Worm (Caenorhabditis elegans) whole organism, L4 larva: Measurements from ENCODE around the gene Y44A6D.6.

Experiments
- D1046.2 ChIP-seq: fragments of 200-800 bp; sonication (Bioruptor generic); IDR thresholded peaks from 2 replicates; pipeline ENCODE4 v1.3.6; 2022; ENCODE audit warnings: missing genetic modification characterization, missing compliant biosample characterization
- F26F4.8 ChIP-seq: fragments of 200-800 bp; sonication (Bioruptor generic); conservative IDR thresholded peaks from 2 replicates; pipeline ENCODE4 v1.3.6; 2022; ENCODE audit warnings: missing genetic modification characterization, missing compliant biosample characterization
- F37D6.2 ChIP-seq: sonication (generic microtip); optimal IDR thresholded peaks from 2 replicates; lab custom pipeline; 2016; ENCODE audit warnings: mild to moderate bottlenecking, missing genetic modification characterization, missing compliant biosample characterization
- F49E8.2 ChIP-seq: sonication (generic microtip); optimal IDR thresholded peaks from 2 replicates; lab custom pipeline; 2016; ENCODE audit warnings: missing compliant biosample characterization, mild to moderate bottlenecking, missing genetic modification characterization, borderline replicate concordance
- Y105C5A.15 ChIP-seq: fragments of 200-800 bp; sonication (Bioruptor generic); IDR thresholded peaks from 2 replicates; pipeline ENCODE4 v1.3.6; 2022; ENCODE audit warnings: missing genetic modification characterization, missing compliant biosample characterization
- Y48G9A.11 ChIP-seq: fragments of 200-800 bp; sonication (Bioruptor generic); IDR thresholded peaks from 2 replicates; pipeline ENCODE4 v1.3.6; 2022; ENCODE audit warnings: missing genetic modification reagents, missing genetic modification characterization, missing compliant biosample characterization
- ZK337.2 ChIP-seq: fragments of 200-800 bp; sonication (Bioruptor generic); IDR thresholded peaks from 2 replicates; pipeline ENCODE4 v1.3.6; 2022; ENCODE audit warnings: missing genetic modification reagents, missing genetic modification characterization, missing compliant biosample characterization
- ZK546.5 ChIP-seq, 2 experiments: sonication (generic microtip); optimal IDR thresholded peaks; 2 replicates each; lab custom pipeline; 2017; ENCODE audit warnings: missing biosample characterization in 2 of 2, missing genetic modification characterization in 2 of 2
- aha-1 ChIP-seq: fragments of 150-350 bp; peaks from one replicate; lab custom pipeline; 2014; ENCODE audit warnings: missing biosample characterization, missing genetic modification characterization
- ama-1 ChIP-seq: fragments of 150-350 bp; optimal IDR thresholded peaks from 2 replicates; lab custom pipeline; 2014; ENCODE audit warnings: inconsistent platforms, mixed read lengths
- arid-1 ChIP-seq: fragments of 200-800 bp; sonication (Bioruptor generic); conservative IDR thresholded peaks from 2 replicates; pipeline ENCODE4 v1.3.6; 2022; ENCODE audit warnings: missing genetic modification reagents, missing genetic modification characterization, missing compliant biosample characterization
- ceh-20 ChIP-seq: fragments of 200-800 bp; sonication (Bioruptor generic); IDR thresholded peaks from 2 replicates; pipeline ENCODE4 v1.3.6; 2022; ENCODE audit warnings: missing genetic modification reagents, missing genetic modification characterization, missing compliant biosample characterization
- ceh-28 ChIP-seq: fragments of 150-350 bp; optimal IDR thresholded peaks from 2 replicates; lab custom pipeline; 2014; ENCODE audit warnings: missing biosample characterization, missing genetic modification reagents, missing genetic modification characterization
- ceh-82 ChIP-seq: sonication (generic microtip); optimal IDR thresholded peaks from 2 replicates; lab custom pipeline; 2017; ENCODE audit warnings: missing biosample characterization, missing genetic modification characterization
- ces-1 ChIP-seq: fragments of 150-350 bp; sonication (generic microtip); optimal IDR thresholded peaks from 4 replicates; lab custom pipeline; 2014; ENCODE audit warnings: missing biosample characterization, missing genetic modification reagents, missing genetic modification characterization
- daf-8 ChIP-seq: fragments of 200-800 bp; sonication (Bioruptor generic); IDR thresholded peaks from 2 replicates; pipeline ENCODE4 v1.3.6; 2022; ENCODE audit warnings: missing genetic modification characterization, missing compliant biosample characterization
- dmd-6 ChIP-seq: fragments of 200-800 bp; sonication (Bioruptor generic); IDR thresholded peaks from 2 replicates; pipeline ENCODE4 v1.3.6; 2022; ENCODE audit warnings: missing genetic modification reagents, missing genetic modification characterization, missing compliant biosample characterization
- dmd-8 ChIP-seq: fragments of 200-800 bp; sonication (Bioruptor generic); IDR thresholded peaks from 2 replicates; pipeline ENCODE4 v1.3.6; 2022; ENCODE audit warnings: missing genetic modification characterization, missing compliant biosample characterization
- dve-1 ChIP-seq: sonication (generic microtip); optimal IDR thresholded peaks from 2 replicates; lab custom pipeline; 2017; ENCODE audit warnings: antibody characterized with exemption, mild to moderate bottlenecking, missing genetic modification characterization, missing compliant biosample characterization; ENCODE audit not compliant: insufficient read depth
- egl-43 ChIP-seq: fragments of 200-800 bp; sonication (Bioruptor generic); IDR thresholded peaks from 2 replicates; pipeline ENCODE4 v1.3.6; 2022; ENCODE audit warnings: missing genetic modification reagents, missing genetic modification characterization, missing compliant biosample characterization
- fkh-10 ChIP-seq: fragments of 150-350 bp; optimal IDR thresholded peaks from 2 replicates; lab custom pipeline; 2014; ENCODE audit warnings: missing biosample characterization, missing genetic modification reagents, missing genetic modification characterization
- gei-8 ChIP-seq: fragments of 200-800 bp; sonication (Bioruptor generic); optimal IDR thresholded peaks from 2 replicates; lab custom pipeline; 2018; ENCODE audit warnings: mild to moderate bottlenecking, missing genetic modification characterization, missing compliant biosample characterization
- hif-1 ChIP-seq, 2 experiments: sonication (generic microtip); optimal IDR thresholded peaks; 2 replicates each; lab custom pipeline; 2016 to 2017; ENCODE audit warnings: missing compliant biosample characterization in 2 of 2, missing genetic modification characterization in 2 of 2, missing genetic modification reagents in 2 of 2, missing genotype in 2 of 2, mild to moderate bottlenecking in 1 of 2
- hlh-11 ChIP-seq: fragments of 200-800 bp; sonication (Bioruptor generic); optimal IDR thresholded peaks from 2 replicates; lab custom pipeline; 2018; ENCODE audit warnings: mild to moderate bottlenecking, missing genetic modification characterization, missing compliant biosample characterization
- hlh-30 ChIP-seq: sonication (generic microtip); optimal IDR thresholded peaks from 2 replicates; lab custom pipeline; 2017; ENCODE audit warnings: antibody characterized with exemption, mild to moderate bottlenecking, missing genetic modification characterization, missing compliant biosample characterization; ENCODE audit not compliant: insufficient read depth
- hmg-1.1 ChIP-seq: fragments of 200-800 bp; sonication (Bioruptor generic); IDR thresholded peaks from 2 replicates; pipeline ENCODE4 v1.3.6; 2022; ENCODE audit warnings: missing genetic modification reagents, missing genetic modification characterization, missing compliant biosample characterization
- jun-1 ChIP-seq: fragments of 150-350 bp; optimal IDR thresholded peaks from 2 replicates; lab custom pipeline; 2014; ENCODE audit warnings: missing biosample characterization, missing genetic modification reagents, missing genetic modification characterization
- lin-38 ChIP-seq: fragments of 200-800 bp; sonication (Bioruptor generic); IDR thresholded peaks from 2 replicates; pipeline ENCODE4 v1.3.6; 2022; ENCODE audit warnings: missing genetic modification reagents, missing genetic modification characterization, missing compliant biosample characterization
- lin-39 ChIP-seq: fragments of 150-350 bp; optimal IDR thresholded peaks from 2 replicates; lab custom pipeline; 2014; ENCODE audit warnings: missing biosample characterization, missing genetic modification reagents, missing genetic modification characterization
- mdl-1 ChIP-seq, 2 experiments: fragments of 150-350 bp in 1 of 2; sonication (generic microtip) in 1 of 2; optimal IDR thresholded peaks; 2 replicates each; lab custom pipeline; 2014 to 2017; ENCODE audit warnings: missing biosample characterization in 2 of 2, missing genetic modification characterization in 2 of 2
- mep-1 ChIP-seq: fragments of 150-350 bp; sonication (generic microtip); optimal IDR thresholded peaks from 3 replicates; lab custom pipeline; 2014; ENCODE audit warnings: missing biosample characterization, missing genetic modification characterization
- mes-2 ChIP-seq: sonication (generic microtip); optimal IDR thresholded peaks from 2 replicates; lab custom pipeline; 2016; ENCODE audit warnings: missing genotype, mild to moderate bottlenecking, missing genetic modification characterization, missing compliant biosample characterization; ENCODE audit not compliant: poor library complexity, severe bottlenecking
- nhr-102 ChIP-seq: sonication (generic microtip); optimal IDR thresholded peaks from 2 replicates; lab custom pipeline; 2016; ENCODE audit warnings: mild to moderate bottlenecking, missing genetic modification characterization, moderate library complexity, missing compliant biosample characterization
- nhr-11 ChIP-seq: fragments of 150-350 bp; optimal IDR thresholded peaks from 2 replicates; lab custom pipeline; 2014; ENCODE audit warnings: missing biosample characterization, missing genetic modification characterization
- nhr-237 ChIP-seq: sonication (generic microtip); optimal IDR thresholded peaks from 2 replicates; lab custom pipeline; 2017; ENCODE audit warnings: missing biosample characterization, missing genetic modification characterization
- nhr-41 ChIP-seq: fragments of 200-800 bp; sonication (Bioruptor generic); IDR thresholded peaks from 2 replicates; pipeline ENCODE4 v1.3.6; 2022; ENCODE audit warnings: missing genetic modification reagents, missing genetic modification characterization, missing compliant biosample characterization
- nhr-76 ChIP-seq: fragments of 150-350 bp; optimal IDR thresholded peaks from 2 replicates; lab custom pipeline; 2014; ENCODE audit warnings: missing biosample characterization, missing genetic modification characterization
- rbr-2 ChIP-seq: sonication (generic microtip); optimal IDR thresholded peaks from 2 replicates; lab custom pipeline; 2016; ENCODE audit warnings: missing genotype, missing genetic modification characterization, missing compliant biosample characterization
- set-16 ChIP-seq: fragments of 200-800 bp; sonication (Bioruptor generic); IDR thresholded peaks from 2 replicates; pipeline ENCODE4 v1.3.6; 2022; ENCODE audit warnings: missing genetic modification reagents, missing genetic modification characterization, missing compliant biosample characterization
- skn-1 ChIP-seq: fragments of 150-350 bp; optimal IDR thresholded peaks from 2 replicates; lab custom pipeline; 2014; ENCODE audit warnings: missing biosample characterization, missing genetic modification characterization
- tra-1 ChIP-seq: fragments of 200-800 bp; sonication (Bioruptor generic); IDR thresholded peaks from 2 replicates; pipeline ENCODE4 v1.3.6; 2022; ENCODE audit warnings: missing genetic modification reagents, missing genetic modification characterization, missing compliant biosample characterization
- unc-62 ChIP-seq, 3 experiments: fragments of 150-350 bp in 1 of 3; sonication (generic microtip); optimal IDR thresholded peaks in 2 of 3; peaks in 1 of 3; 1 replicate in 1 of 3; 2 replicates in 2 of 3; lab custom pipeline; 2014 to 2017; ENCODE audit warnings: missing biosample characterization in 3 of 3, missing genetic modification characterization in 3 of 3, missing genetic modification reagents in 3 of 3, missing genotype in 1 of 3
- vab-7 ChIP-seq: fragments of 200-800 bp; sonication (Bioruptor generic); IDR thresholded peaks from 2 replicates; pipeline ENCODE4 v1.3.6; 2022; ENCODE audit warnings: missing genetic modification reagents, missing genetic modification characterization, missing compliant biosample characterization
- ztf-7 ChIP-seq: fragments of 150-350 bp; optimal IDR thresholded peaks from 2 replicates; lab custom pipeline; 2014; ENCODE audit warnings: missing biosample characterization, missing genetic modification characterization

Y44A6D.6 gene

DNA sequence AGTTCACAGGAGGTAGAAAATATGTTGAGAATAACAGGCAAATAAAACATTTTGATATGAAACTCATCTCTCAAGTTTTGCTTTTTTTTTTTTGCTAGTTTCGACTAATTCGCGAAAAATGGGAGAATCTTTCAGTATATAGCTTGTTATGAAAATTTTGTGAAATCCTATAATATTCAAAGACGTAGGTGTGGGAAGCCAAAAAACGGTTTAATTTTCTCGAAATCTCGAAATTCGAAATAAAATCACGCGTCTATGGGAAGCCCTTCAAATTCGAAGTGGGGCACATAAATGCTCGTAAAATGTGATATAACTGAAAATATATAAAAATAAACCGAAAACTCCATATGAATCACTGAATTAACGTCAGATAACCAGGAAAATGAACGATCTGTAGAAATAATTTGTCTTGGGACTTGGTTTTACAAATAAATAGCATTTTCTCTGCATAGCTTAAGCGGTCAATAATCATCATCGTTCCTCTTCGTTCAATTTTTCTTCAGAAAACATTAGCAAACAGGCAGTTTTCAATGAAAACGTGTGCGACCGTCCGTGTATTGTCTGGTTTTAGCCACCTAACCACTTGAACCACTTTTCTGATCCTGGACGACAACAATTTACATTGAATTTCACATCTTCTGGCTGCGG lies 17.9 kb downstream of the Y44A6D.6 start, which contains the start of the genes gcy-22 and grl-14:
Gene gcy-22, minus strand, starts transcription at position 101 of the 648 bp plus-strand sequence.
Gene grl-14, plus strand, starts transcription at position 598 of the 648 bp plus-strand sequence.
- TF ChIP-seq vab-7 (GFP tag; lab: Robert Waterston, UW) (no peak), ztf-7 (tag; lab: Kevin White, UChicago) (no peak), ama-1 (lab: Kevin White, UChicago) (no peak), nhr-102 (tag; lab: Kevin White, UChicago) (no peak), unc-62 (GFP tag; optimal IDR thresholded peaks at IDR 0.05 in 1 of 2; lab: Kevin White, UChicago) (no peak), unc-62 (tag; optimal IDR thresholded peaks at IDR 0.05; lab: Kevin White, UChicago) (no peak), skn-1 (no peak), nhr-11 (tag; lab: Kevin White, UChicago) (no peak), D1046.2 (GFP tag; lab: Robert Waterston, UW) (no peak), Y48G9A.11 (GFP tag; lab: Robert Waterston, UW) (no peak), jun-1 (tag; lab: Kevin White, UChicago) (no peak), F26F4.8 (no peak), arid-1 (no peak), ceh-82 (no peak), lin-38 (GFP tag; lab: Robert Waterston, UW) (no peak), ZK546.5 (tag; optimal IDR thresholded peaks at IDR 0.05; lab: Kevin White, UChicago) (no peak), F37D6.2 (tag; lab: Kevin White, UChicago) (no peak), hlh-30 (tag; lab: Kevin White, UChicago) (no peak), ZK337.2 (GFP tag; lab: Robert Waterston, UW) (no peak), ceh-20 (GFP tag; lab: Robert Waterston, UW) (no peak), ces-1 (GFP tag; lab: Kevin White, UChicago) (no peak)

DNA sequence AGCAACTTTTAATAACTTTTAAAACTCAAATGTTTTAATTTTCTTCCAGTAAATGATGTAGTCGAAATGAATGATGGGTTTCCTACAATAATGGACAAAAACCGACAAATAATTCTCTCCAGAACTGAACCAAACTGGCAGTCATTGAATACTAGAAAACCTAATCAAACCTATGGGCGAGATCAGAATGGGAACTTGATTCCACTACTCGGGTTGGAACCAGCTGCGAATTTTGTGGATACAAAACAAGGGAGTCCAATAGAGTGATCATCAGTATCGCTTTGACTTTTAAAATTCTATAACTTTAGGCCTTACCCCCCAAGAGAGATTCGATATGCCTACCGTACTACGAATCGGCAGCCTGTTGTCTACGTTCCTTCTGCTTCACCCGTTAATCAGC lies 19.5 kb downstream of the Y44A6D.6 start:
- peak; percentile 73 for TF ChIP-seq aha-1
- TF ChIP-seq nhr-76 (tag; lab: Kevin White, UChicago) = no peak
- TF ChIP-seq F49E8.2 (tag; lab: Kevin White, UChicago) = no peak
- no peak for TF ChIP-seq mdl-1 (tag; optimal IDR thresholded peaks at IDR 0.05; lab: Kevin White, UChicago)
- no peak for TF ChIP-seq dve-1 (tag; lab: Kevin White, UChicago)
- TF ChIP-seq unc-62 (GFP tag; optimal IDR thresholded peaks at IDR 0.05 in 1 of 2; lab: Kevin White, UChicago) = peak in 1 of 2 experiments; percentile 81
- TF ChIP-seq unc-62 (tag; optimal IDR thresholded peaks at IDR 0.05; lab: Kevin White, UChicago) = no peak
- no peak for TF ChIP-seq nhr-237
- TF ChIP-seq nhr-41 (GFP tag; lab: Robert Waterston, UW) = no peak
- TF ChIP-seq daf-8 (GFP tag; lab: Robert Waterston, UW) = no peak
- TF ChIP-seq Y105C5A.15 = no peak

DNA sequence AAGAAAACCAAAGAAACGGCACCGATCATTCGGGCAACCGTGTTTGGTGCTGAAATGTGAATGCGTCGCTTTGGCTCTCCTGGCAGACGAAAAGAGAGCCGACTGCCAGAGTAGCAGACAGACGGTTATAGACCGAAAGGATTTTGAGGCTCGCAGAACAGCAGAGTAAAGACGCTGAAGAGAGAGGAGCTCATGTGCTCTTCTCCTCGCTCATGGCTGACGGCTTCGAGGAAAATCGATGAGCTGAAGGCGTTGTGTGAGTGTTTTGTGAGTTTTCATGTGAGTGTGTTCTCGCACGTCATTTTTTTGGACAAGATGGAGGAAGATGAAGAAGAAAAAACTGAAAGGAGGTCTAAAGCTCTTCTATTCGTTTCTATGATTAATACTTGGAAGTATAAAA lies 21.7 kb downstream of the Y44A6D.6 start, which contains the start of gene sbt-1:
Gene sbt-1, minus strand, starts transcription at position 62 of the 400 bp plus-strand sequence.
- TF ChIP-seq fkh-10 (GFP tag; lab: Kevin White, UChicago) (peak; percentile 94), dve-1 (tag; lab: Kevin White, UChicago) (no peak), ceh-28 (tag; lab: Kevin White, UChicago) (peak; percentile 30), mes-2 (tag; lab: Kevin White, UChicago) (peak; percentile 39), mep-1 (no peak), egl-43 (GFP tag; lab: Robert Waterston, UW) (0 out of 2 replicates have a peak, but pooled peaks have one; percentile 42), unc-62 (GFP tag; optimal IDR thresholded peaks at IDR 0.05 in 1 of 2; lab: Kevin White, UChicago) (peak in 1 of 2 experiments; percentile 81), unc-62 (tag; optimal IDR thresholded peaks at IDR 0.05; lab: Kevin White, UChicago) (no peak), vab-7 (GFP tag; lab: Robert Waterston, UW) (peak; percentile 29; the same call in 1 of the 2 replicates), tra-1 (0 out of 2 replicates have a peak, but pooled peaks have one; percentile 24), hmg-1.1 (GFP tag; lab: Robert Waterston, UW) (peak; percentile 75), set-16 (GFP tag; lab: Robert Waterston, UW) (peak; percentile 55), mdl-1 (tag; optimal IDR thresholded peaks at IDR 0.05; lab: Kevin White, UChicago) (peak in 1 of 2 experiments; percentile 69), nhr-11 (tag; lab: Kevin White, UChicago) (peak; percentile 45), nhr-237 (no peak), dmd-8 (GFP tag; lab: Robert Waterston, UW) (no peak), dmd-6 (GFP tag; lab: Robert Waterston, UW) (no peak), F37D6.2 (tag; lab: Kevin White, UChicago) (peak; percentile 49), aha-1 (peak; percentile 96), lin-39 (tag; lab: Kevin White, UChicago) (no peak), hif-1 (tag; optimal IDR thresholded peaks at IDR 0.05; lab: Kevin White, UChicago) (peak in 1 of 2 experiments; percentile 56), rbr-2 (peak; percentile 63), hlh-30 (tag; lab: Kevin White, UChicago) (peak; percentile 83), hlh-11 (tag; lab: Kevin White, UChicago) (peak; percentile 14), gei-8 (GFP tag; lab: Kevin White, UChicago) (no peak)
